Fruit fly (Drosophila melanogaster): ENCODE data around the gene CG31482.

Gene CG31482

dm6 chr3R:6629851-6630250 lies 28.8 kb downstream of the CG31482 start, which contains the start of gene sunz:
TSS of gene sunz (plus strand) at chr3R:6630151.
- no peak for TF ChIP-seq pan (optimal IDR thresholded peaks at IDR 0.05)

dm6 chr3R:6640932-6641331 lies 39.9 kb downstream of the CG31482 start, which contains the start of gene CG31286:
TSS of gene CG31286 (plus strand) at chr3R:6641232.
- no peak for TF ChIP-seq CrebA (GFP tag; optimal IDR thresholded peaks at IDR 0.05; ENCODE audit: borderline replicate concordance)
- TF ChIP-seq OdsH (GFP tag; optimal IDR thresholded peaks at IDR 0.05), result no peak
- no peak for TF ChIP-seq Mio (GFP tag; optimal IDR thresholded peaks at IDR 0.05)

dm6 chr3R:6644334-6644733 lies 43.3 kb downstream of the CG31482 start, which contains the start of gene Ass:
TSS of gene Ass (minus strand) at chr3R:6644434.
- TF ChIP-seq dsf (GFP tag; optimal IDR thresholded peaks at IDR 0.05; ENCODE audit: borderline replicate concordance) (no peak), Jra (GFP tag; optimal IDR thresholded peaks at IDR 0.05) (no peak), Abd-B (GFP tag; optimal IDR thresholded peaks at IDR 0.05) (no peak)

dm6 chr3R:6646740-6647139 lies 45.7 kb downstream of the CG31482 start, which contains the start of gene Taf1:
TSS of gene Taf1 (plus strand) at chr3R:6646889.
- no peak for TF ChIP-seq foxo (GFP tag; optimal IDR thresholded peaks at IDR 0.05)
- no peak for TF ChIP-seq Dif (GFP tag; optimal IDR thresholded peaks at IDR 0.05; ENCODE audit: partially characterized antibody)
- TF ChIP-seq Myc (optimal IDR thresholded peaks at IDR 0.05), result peak; percentile 65
- no peak for TF ChIP-seq psq (GFP tag; optimal IDR thresholded peaks at IDR 0.05)

Measured in whole organism, wandering third instar larva.